Worm (Caenorhabditis elegans): ENCODE measurements around the gene Y69A2AR.25.

The Y69A2AR.25 gene

ce11 chrIV:2607513-2608101 is 39.4 kb upstream of the Y69A2AR.25 start, which contains the start of gene vamp-7:
Gene vamp-7 (plus strand): TSS chrIV:2608051.
- no peak for TF ChIP-seq unc-62 (GFP tag; optimal IDR thresholded peaks at IDR 0.05)
- TF ChIP-seq eor-1 (tag; optimal IDR thresholded peaks at IDR 0.05) = no peak
- peak; percentile 31 for TF ChIP-seq lsy-12 (tag; optimal IDR thresholded peaks at IDR 0.05)
- peak; percentile 18 for TF ChIP-seq pha-4 (tag; optimal IDR thresholded peaks at IDR 0.05)
- TF ChIP-seq jun-1 (tag; optimal IDR thresholded peaks at IDR 0.05) = no peak

- TF ChIP-seq daf-12 (tag; optimal IDR thresholded peaks at IDR 0.05) (no peak), pqm-1 (tag; optimal IDR thresholded peaks at IDR 0.05) (no peak), lsy-12 (tag; optimal IDR thresholded peaks at IDR 0.05) (no peak), ceh-82 (tag; optimal IDR thresholded peaks at IDR 0.05) (no peak), hmg-11 (tag; optimal IDR thresholded peaks at IDR 0.05) (no peak), nhr-25 (tag; optimal IDR thresholded peaks at IDR 0.05) (no peak), fos-1 (tag; optimal IDR thresholded peaks at IDR 0.05) (no peak), jun-1 (tag; optimal IDR thresholded peaks at IDR 0.05) (no peak), nhr-77 (tag; optimal IDR thresholded peaks at IDR 0.05) (no peak), R02D3.7 (tag; optimal IDR thresholded peaks at IDR 0.05) (no peak)
These were observed 38.4 kb upstream of the Y69A2AR.25 start for ce11 chrIV:2606572-2606971.

- TF ChIP-seq nhr-25 (tag; optimal IDR thresholded peaks at IDR 0.05) (peak; percentile 22), nfya-1 (tag; optimal IDR thresholded peaks at IDR 0.05; ENCODE audit: insufficient read depth) (peak; percentile 32), lin-39 (tag; optimal IDR thresholded peaks at IDR 0.05) (no peak), fkh-2 (tag; optimal IDR thresholded peaks at IDR 0.05) (no peak), mdl-1 (tag; optimal IDR thresholded peaks at IDR 0.05) (no peak), mml-1 (tag; optimal IDR thresholded peaks at IDR 0.05) (no peak), pha-4 (tag; optimal IDR thresholded peaks at IDR 0.05) (peak; percentile 61), eor-1 (tag; optimal IDR thresholded peaks at IDR 0.05) (no peak), ceh-82 (tag; optimal IDR thresholded peaks at IDR 0.05) (no peak), egl-5 (tag; optimal IDR thresholded peaks at IDR 0.05) (peak; percentile 43), ama-1 (optimal IDR thresholded peaks at IDR 0.05) (peak; percentile 87), unc-39 (tag; optimal IDR thresholded peaks at IDR 0.05) (no peak), elt-1 (tag; optimal IDR thresholded peaks at IDR 0.05) (no peak), pqm-1 (tag; optimal IDR thresholded peaks at IDR 0.05) (no peak), nhr-237 (tag; optimal IDR thresholded peaks at IDR 0.05) (no peak), ceh-28 (tag; optimal IDR thresholded peaks at IDR 0.05) (no peak), nhr-28 (tag; optimal IDR thresholded peaks at IDR 0.05) (no peak), nhr-23 (tag; optimal IDR thresholded peaks at IDR 0.05) (peak; percentile 11)
These were observed 35.4 kb upstream of the Y69A2AR.25 start for ce11 chrIV:2603556-2604021.

ce11 chrIV:2602862-2603189 is 34.7 kb upstream of the Y69A2AR.25 start:
- TF ChIP-seq nhr-12 (tag; optimal IDR thresholded peaks at IDR 0.05) = no peak
- no peak for TF ChIP-seq mml-1 (tag; optimal IDR thresholded peaks at IDR 0.05)
- no peak for TF ChIP-seq eor-1 (tag; optimal IDR thresholded peaks at IDR 0.05)
- no peak for TF ChIP-seq fkh-10 (GFP tag; optimal IDR thresholded peaks at IDR 0.05)
- no peak for TF ChIP-seq jun-1 (tag; optimal IDR thresholded peaks at IDR 0.05)
- no peak for TF ChIP-seq nhr-25 (tag; optimal IDR thresholded peaks at IDR 0.05)
- TF ChIP-seq ZK546.5 (tag; optimal IDR thresholded peaks at IDR 0.05) = no peak
- TF ChIP-seq elt-3 (tag; optimal IDR thresholded peaks at IDR 0.05) = no peak
- no peak for TF ChIP-seq fos-1 (tag; optimal IDR thresholded peaks at IDR 0.05)
- TF ChIP-seq ztf-4 (tag; optimal IDR thresholded peaks at IDR 0.05) = no peak
- no peak for TF ChIP-seq nhr-76 (tag; optimal IDR thresholded peaks at IDR 0.05)
- TF ChIP-seq skn-1 (tag; optimal IDR thresholded peaks at IDR 0.05) = no peak
- no peak for TF ChIP-seq nhr-11 (tag; optimal IDR thresholded peaks at IDR 0.05)
- no peak for TF ChIP-seq nhr-43 (tag; optimal IDR thresholded peaks at IDR 0.05; ENCODE audit: poor library complexity, severe bottlenecking)

All from whole organism, L3 larva.